Fruit fly (Drosophila melanogaster): ENCODE data around the gene unc.

Gene unc

dm6 chrX:21124176-21124575, 7.5 kb upstream of the unc start (continued):
- TF ChIP-seq CG9817 (tag; optimal IDR thresholded peaks at IDR 0.05), result peak; percentile 66
- TF ChIP-seq CG2199 (GFP tag; IDR thresholded peaks at IDR 0.05), result no peak
- peak; percentile 39; the same call in 1 of the 2 replicates for TF ChIP-seq CG14014 (GFP tag; IDR thresholded peaks at IDR 0.05)
- no peak; the same call in 1 of the 2 replicates for TF ChIP-seq CG11247 (GFP tag; IDR thresholded peaks at IDR 0.05)
- TF ChIP-seq psq (GFP tag; optimal IDR thresholded peaks at IDR 0.05), result peak; percentile 21
- TF ChIP-seq CG18599 (GFP tag; optimal IDR thresholded peaks at IDR 0.05), result peak; percentile 61
- TF ChIP-seq dimm (GFP tag; IDR thresholded peaks at IDR 0.05), result no peak
- TF ChIP-seq sens-2 (GFP tag; IDR thresholded peaks at IDR 0.05), result 0 out of 2 replicates have a peak, but pooled peaks have one; percentile 23
- TF ChIP-seq nerfin-2 (GFP tag; IDR thresholded peaks at IDR 0.05; ENCODE audit: partially characterized antibody), result no peak
- no peak for TF ChIP-seq CG34224 (GFP tag; IDR thresholded peaks at IDR 0.05; ENCODE audit: partially characterized antibody)
- TF ChIP-seq crc (GFP tag; optimal IDR thresholded peaks at IDR 0.05), result no peak
- TF ChIP-seq aop (GFP tag; IDR thresholded peaks at IDR 0.05), result no peak
- peak; percentile 48; the same call in 1 of the 2 replicates for TF ChIP-seq CG7372 (GFP tag; IDR thresholded peaks at IDR 0.05)
- peak; percentile 71 for TF ChIP-seq CG17328 (GFP tag; IDR thresholded peaks at IDR 0.05)
- TF ChIP-seq CG2120 (GFP tag; optimal IDR thresholded peaks at IDR 0.05), result peak; percentile 72
- TF ChIP-seq CG16813 (GFP tag; IDR thresholded peaks at IDR 0.05; ENCODE audit: partially characterized antibody), result no peak
- TF ChIP-seq Dip3 (GFP tag; optimal IDR thresholded peaks at IDR 0.05), result peak; percentile 2
- TF ChIP-seq fd96Cb (tag; optimal IDR thresholded peaks at IDR 0.05), result peak; percentile 71
- no peak for TF ChIP-seq bowl (GFP tag; IDR thresholded peaks at IDR 0.05)
- peak; percentile 32 for TF ChIP-seq Antp (GFP tag; optimal IDR thresholded peaks at IDR 0.05)
- TF ChIP-seq Oli (tag; optimal IDR thresholded peaks at IDR 0.05), result peak; percentile 80
- TF ChIP-seq CG12236 (GFP tag; optimal IDR thresholded peaks at IDR 0.05), result peak; percentile 14
- TF ChIP-seq CG18619 (GFP tag; optimal IDR thresholded peaks at IDR 0.05), result peak; percentile 56
- TF ChIP-seq Pdp1 (GFP tag; optimal IDR thresholded peaks at IDR 0.05), result peak; percentile 35 to 61
- TF ChIP-seq CG1529 (GFP tag; optimal IDR thresholded peaks at IDR 0.05), result peak; percentile 39
- TF ChIP-seq lov (optimal IDR thresholded peaks at IDR 0.05), result no peak
- TF ChIP-seq lov (GFP tag; IDR thresholded peaks at IDR 0.05), result 0 out of 3 replicates have a peak, but pooled peaks have one; percentile 37
- peak; percentile 37 for TF ChIP-seq org-1 (GFP tag; optimal IDR thresholded peaks at IDR 0.05)
- no peak for TF ChIP-seq CG17802 (tag; optimal IDR thresholded peaks at IDR 0.05)
- TF ChIP-seq Fer2 (tag; optimal IDR thresholded peaks at IDR 0.05), result peak; percentile 7
- TF ChIP-seq wor (GFP tag; IDR thresholded peaks at IDR 0.05), result peak; percentile 65
- peak; percentile 62 for TF ChIP-seq esg (GFP tag; conservative IDR thresholded peaks at IDR 0.05)
- TF ChIP-seq CG13296 (GFP tag; optimal IDR thresholded peaks at IDR 0.05), result peak; percentile 42
- TF ChIP-seq lilli (GFP tag; optimal IDR thresholded peaks at IDR 0.05), result peak; percentile 76
- TF ChIP-seq emc (GFP tag; optimal IDR thresholded peaks at IDR 0.05), result no peak
- peak; percentile 48; the same call in 1 of the 2 replicates for TF ChIP-seq CG10366 (GFP tag; IDR thresholded peaks at IDR 0.05)
- TF ChIP-seq Drgx (GFP tag; IDR thresholded peaks at IDR 0.05), result peak; percentile 76
- no peak for TF ChIP-seq danr (GFP tag; IDR thresholded peaks at IDR 0.05)
- TF ChIP-seq CG14050 (GFP tag; IDR thresholded peaks at IDR 0.05), result peak; percentile 37; the same call in 2 of the 3 replicates
- TF ChIP-seq CG11504 (tag; optimal IDR thresholded peaks at IDR 0.05), result peak; percentile 81
- no peak for TF ChIP-seq CG2889 (GFP tag; IDR thresholded peaks at IDR 0.05)
- TF ChIP-seq MTF-1 (GFP tag; optimal IDR thresholded peaks at IDR 0.05; ENCODE audit: borderline replicate concordance), result no peak
- peak; percentile 59 for TF ChIP-seq ATbp (GFP tag; optimal IDR thresholded peaks at IDR 0.05)
- peak; percentile 83; the same call in 2 of the 3 replicates for TF ChIP-seq CG17361 (GFP tag; IDR thresholded peaks at IDR 0.05)
- peak; percentile 13; the same call in 1 of the 2 replicates for TF ChIP-seq Rx (GFP tag; IDR thresholded peaks at IDR 0.05)
- TF ChIP-seq CG1792 (GFP tag; optimal IDR thresholded peaks at IDR 0.05), result no peak
- TF ChIP-seq CG17186 (GFP tag; optimal IDR thresholded peaks at IDR 0.05), result no peak
- TF ChIP-seq CG17385 (GFP tag; optimal IDR thresholded peaks at IDR 0.05), result peak; percentile 65
- peak; percentile 29; the same call in 1 of the 2 replicates for TF ChIP-seq Taf1 (GFP tag; IDR thresholded peaks at IDR 0.05)
- TF ChIP-seq CG6683 (GFP tag; optimal IDR thresholded peaks at IDR 0.05), result no peak
- no peak for TF ChIP-seq CG10543 (GFP tag; optimal IDR thresholded peaks at IDR 0.05)

Data from whole organism, embryonic.